Worm (Caenorhabditis elegans) whole organism, L3 larva: ENCODE measurements around the gene Y17G7B.3.

Experiments used
- pha-4 ChIP-seq: fragments of 150-350 bp; optimal IDR thresholded peaks from 2 replicates; lab custom pipeline; 2014; ENCODE audit warnings: missing biosample characterization, missing genetic modification reagents, missing genetic modification characterization
- unc-62 ChIP-seq: fragments of 150-350 bp; sonication (generic microtip); optimal IDR thresholded peaks from 4 replicates; lab custom pipeline; 2014; ENCODE audit warnings: missing biosample characterization, missing genetic modification reagents, missing genetic modification characterization

Gene Y17G7B.3

ce11 chrII:12041116-12041515 is 52.3 kb downstream of the Y17G7B.3 start:
- TF ChIP-seq pha-4 (tag; lab: Kevin White, UChicago) (peak; percentile 25), unc-62 (no peak)
